Fruit fly (Drosophila melanogaster) whole organism, pupa: ENCODE results near the gene Cpr76Bb.

ENCODE experiments used
- CG10348 ChIP-seq: fragments of 200-800 bp; sonication (Bioruptor generic); IDR thresholded peaks from 2 replicates; pipeline ENCODE4 v1.3.6; 2022; ENCODE audit warnings: missing biosample characterization, missing genetic modification characterization
- CG12605 ChIP-seq: fragments of 200-800 bp; sonication (Bioruptor generic); IDR thresholded peaks from 2 replicates; pipeline ENCODE4 v1.3.6; 2022; ENCODE audit warnings: missing biosample characterization, missing genetic modification characterization
- CG13204 ChIP-seq: fragments of 200-800 bp; sonication (Bioruptor generic); optimal IDR thresholded peaks from 2 replicates; lab custom pipeline; 2018; ENCODE audit warnings: missing biosample characterization, mild to moderate bottlenecking, missing genetic modification characterization, moderate library complexity
- CG14655 ChIP-seq: fragments of 200-800 bp; sonication (Bioruptor generic); optimal IDR thresholded peaks from 3 replicates; lab custom pipeline; 2017; ENCODE audit warnings: mild to moderate bottlenecking, missing biosample characterization, missing genetic modification reagents, missing genetic modification characterization
- CG15710 ChIP-seq: fragments of 200-800 bp; sonication (Bioruptor generic); optimal IDR thresholded peaks from 2 replicates; lab custom pipeline; 2018; ENCODE audit warnings: missing biosample characterization, mild to moderate bottlenecking, missing genetic modification characterization, moderate library complexity
- CG17806 ChIP-seq: fragments of 200-800 bp; sonication (Bioruptor generic); optimal IDR thresholded peaks from 2 replicates; lab custom pipeline; 2018; ENCODE audit warnings: missing biosample characterization, mild to moderate bottlenecking, missing genetic modification characterization, moderate library complexity
- CG32121 ChIP-seq: fragments of 200-800 bp; sonication (Bioruptor generic); IDR thresholded peaks from 2 replicates; pipeline ENCODE4 v1.3.6; 2022; ENCODE audit warnings: missing biosample characterization, missing genetic modification characterization
- CG34367 ChIP-seq: fragments of 200-800 bp; sonication (Bioruptor generic); optimal IDR thresholded peaks from 2 replicates; lab custom pipeline; 2018; ENCODE audit warnings: missing biosample characterization, mild to moderate bottlenecking, missing genetic modification characterization
- CG4496 ChIP-seq: fragments of 200-800 bp; sonication (Bioruptor generic); IDR thresholded peaks from 3 replicates; pipeline ENCODE4 v1.3.6; 2022; ENCODE audit warnings: missing biosample characterization, missing genetic modification characterization
- CG8159 ChIP-seq: fragments of 200-800 bp; sonication (Bioruptor generic); optimal IDR thresholded peaks from 3 replicates; lab custom pipeline; 2018; ENCODE audit warnings: missing biosample characterization, mild to moderate bottlenecking, missing genetic modification characterization, moderate library complexity
- CG8301 ChIP-seq: fragments of 200-800 bp; sonication (Bioruptor generic); optimal IDR thresholded peaks from 2 replicates; lab custom pipeline; 2018; ENCODE audit warnings: missing biosample characterization, mild to moderate bottlenecking, missing genetic modification characterization
- CG9948 ChIP-seq: fragments of 200-800 bp; sonication (Bioruptor generic); optimal IDR thresholded peaks from 2 replicates; lab custom pipeline; 2018; ENCODE audit warnings: missing biosample characterization, mild to moderate bottlenecking, missing genetic modification characterization, moderate library complexity
- D1 ChIP-seq: fragments of 200-800 bp; sonication (Bioruptor generic); optimal IDR thresholded peaks from 2 replicates; lab custom pipeline; 2018; ENCODE audit warnings: missing biosample characterization, mild to moderate bottlenecking, missing genetic modification characterization, moderate library complexity
- EcR ChIP-seq: fragments of 200-800 bp; sonication (Bioruptor generic); optimal IDR thresholded peaks from 3 replicates; lab custom pipeline; 2019; ENCODE audit warnings: missing biosample characterization, missing genetic modification characterization, mild to moderate bottlenecking, moderate library complexity, missing genetic modification reagents
- Ets98B ChIP-seq: fragments of 200-800 bp; sonication (Bioruptor generic); IDR thresholded peaks from 2 replicates; pipeline ENCODE4 v1.3.6; 2022; ENCODE audit warnings: missing biosample characterization, missing genetic modification characterization
- Pif1A ChIP-seq: fragments of 200-800 bp; sonication (Bioruptor generic); optimal IDR thresholded peaks from 3 replicates; lab custom pipeline; 2016; ENCODE audit warnings: missing biosample characterization, missing genetic modification characterization
- Pif1B ChIP-seq: fragments of 200-800 bp; sonication (Bioruptor generic); optimal IDR thresholded peaks from 3 replicates; lab custom pipeline; 2016; ENCODE audit warnings: missing biosample characterization, missing genetic modification characterization
- Snoo ChIP-seq: fragments of 200-800 bp; sonication (Bioruptor generic); optimal IDR thresholded peaks from 3 replicates; lab custom pipeline; 2017; ENCODE audit warnings: missing biosample characterization, mild to moderate bottlenecking, missing genetic modification characterization, inconsistent platforms
- fd96Ca ChIP-seq: fragments of 200-800 bp; sonication (Bioruptor generic); IDR thresholded peaks from 3 replicates; pipeline ENCODE4 v1.3.6; 2022; ENCODE audit warnings: missing biosample characterization, missing genetic modification characterization
- gl ChIP-seq: fragments of 200-800 bp; sonication (Bioruptor generic); optimal IDR thresholded peaks from 2 replicates; lab custom pipeline; 2018; ENCODE audit warnings: missing biosample characterization, mild to moderate bottlenecking, missing genetic modification characterization
- rn ChIP-seq: fragments of 200-800 bp; sonication (Bioruptor generic); IDR thresholded peaks from 2 replicates; pipeline ENCODE4 v1.3.6; 2022; ENCODE audit warnings: missing biosample characterization, missing genetic modification characterization

Gene Cpr76Bb

DNA sequence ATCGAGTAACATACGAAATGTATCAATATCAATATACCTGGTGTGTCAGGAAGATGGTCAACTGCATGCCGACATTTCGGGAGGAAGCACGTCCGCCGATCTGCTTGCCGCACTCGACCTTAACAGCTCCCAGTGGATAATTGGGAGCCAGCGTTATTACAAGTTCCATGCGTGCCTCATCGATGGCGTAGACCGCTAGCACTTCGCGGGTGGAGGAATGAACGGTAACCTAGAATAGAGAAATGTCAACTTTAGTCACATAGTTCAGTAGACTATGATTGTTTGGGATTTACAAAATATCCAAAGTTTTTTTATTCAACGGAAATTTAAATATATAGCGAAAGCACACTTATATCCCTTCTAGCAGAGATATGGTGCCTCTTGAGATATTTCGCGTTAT, 25.4 kb downstream of the Cpr76Bb start, which contains the start of the genes CG46435 and Rcd7:
Gene CG46435, plus strand, starts transcription at position 301 of the 400 bp plus-strand sequence.
Gene Rcd7, plus strand, starts transcription at position 301 of the 400 bp plus-strand sequence.
- TF ChIP-seq Snoo (tag; lab: Kevin White, UChicago) = no peak
- no peak for TF ChIP-seq CG17806 (tag; lab: Kevin White, UChicago)
- TF ChIP-seq CG15710 (tag; lab: Kevin White, UChicago) = no peak
- no peak for TF ChIP-seq fd96Ca (GFP tag; lab: Robert Waterston, UW)
- no peak for TF ChIP-seq CG13204 (GFP tag; lab: Kevin White, UChicago)
- TF ChIP-seq CG9948 (tag; lab: Kevin White, UChicago) = no peak
- TF ChIP-seq Pif1B = no peak
- no peak for TF ChIP-seq CG4496
- no peak for TF ChIP-seq CG10348 (GFP tag; lab: Robert Waterston, UW)
- no peak for TF ChIP-seq gl (tag; lab: Kevin White, UChicago)
- no peak for TF ChIP-seq rn (GFP tag; lab: Robert Waterston, UW)
- no peak for TF ChIP-seq Ets98B (GFP tag; lab: Robert Waterston, UW)
- TF ChIP-seq CG34367 (tag; lab: Kevin White, UChicago) = no peak
- TF ChIP-seq EcR (GFP tag; lab: Kevin White, UChicago) = no peak
- no peak for TF ChIP-seq D1
- no peak for TF ChIP-seq CG12605
- no peak for TF ChIP-seq CG32121 (GFP tag; lab: Robert Waterston, UW)
- TF ChIP-seq CG8301 = no peak

DNA sequence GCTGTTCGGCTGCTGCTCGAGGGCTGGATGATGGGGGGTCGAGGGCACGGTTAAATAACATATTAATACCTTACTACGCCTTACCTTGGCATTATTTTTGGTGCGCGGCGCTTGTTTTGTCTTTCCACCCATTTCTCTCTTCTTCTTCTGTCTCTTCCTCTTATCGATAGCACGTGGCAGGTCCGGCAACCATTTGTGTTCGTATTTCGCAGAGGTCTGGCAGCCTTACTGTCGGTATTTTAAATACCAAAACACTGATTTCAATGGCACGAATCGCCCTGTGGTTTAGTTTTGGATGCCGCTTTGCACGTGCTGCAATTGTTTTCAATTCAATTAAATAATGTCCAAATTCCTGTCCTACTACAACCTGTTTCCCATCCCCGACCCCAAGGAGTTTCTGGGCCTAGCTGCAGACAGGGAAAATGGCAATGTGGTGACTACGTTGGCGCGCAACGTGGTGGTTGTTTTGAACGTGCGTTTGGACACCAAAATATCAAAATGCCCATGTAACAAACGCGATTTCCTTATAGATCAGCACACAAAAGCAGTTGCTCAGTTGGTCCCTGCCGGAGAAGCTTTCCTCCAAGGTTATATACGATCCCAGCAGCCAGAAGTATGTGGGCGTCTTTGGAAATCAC, 32.8 kb downstream of the Cpr76Bb start, which contains the start of the genes Ltn1 and CG9300:
Gene Ltn1, minus strand, starts transcription at position 155 of the 638 bp plus-strand sequence.
Gene CG9300, plus strand, starts transcription at position 285 of the 638 bp plus-strand sequence.
- TF ChIP-seq rn (GFP tag; lab: Robert Waterston, UW) (no peak), Pif1B (no peak), CG4496 (0 out of 3 replicates have a peak, but pooled peaks have one; percentile 11), Ets98B (GFP tag; lab: Robert Waterston, UW) (peak; percentile 17; the same call in 1 of the 2 replicates), CG12605 (no peak), CG15710 (tag; lab: Kevin White, UChicago) (no peak), CG32121 (GFP tag; lab: Robert Waterston, UW) (peak; percentile 31; the same call in 1 of the 2 replicates)
- TF ChIP-seq, all 21 proteins: peak for 3

DNA sequence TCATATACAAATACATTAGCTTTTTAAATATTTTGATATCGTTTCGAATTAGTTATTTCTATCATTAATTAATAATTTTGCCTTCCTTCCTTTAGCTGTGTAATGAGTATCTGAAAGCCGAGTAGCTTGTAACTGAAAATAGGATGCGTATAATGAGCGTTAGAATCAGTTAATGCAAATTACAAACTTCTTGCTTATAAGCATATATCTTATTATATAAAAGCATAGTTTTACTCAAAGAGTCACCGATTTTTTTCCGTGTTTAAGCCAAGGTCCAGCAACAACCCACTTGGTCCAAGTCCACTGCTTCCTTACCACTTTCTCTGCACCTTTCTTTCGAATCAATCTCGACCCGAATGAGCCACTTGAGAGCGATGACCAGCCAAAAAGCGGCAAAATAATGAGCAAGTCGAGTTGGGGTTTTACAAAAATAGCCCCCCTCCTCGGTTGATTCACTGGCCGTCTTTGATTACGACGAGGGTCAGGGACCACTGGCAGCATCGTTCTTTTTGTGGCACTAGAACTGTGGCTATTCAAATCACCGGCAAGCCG, 36.5 kb downstream of the Cpr76Bb start:
- TF ChIP-seq gl (tag; lab: Kevin White, UChicago) = no peak
- peak; percentile 48 for TF ChIP-seq EcR (GFP tag; lab: Kevin White, UChicago)

DNA sequence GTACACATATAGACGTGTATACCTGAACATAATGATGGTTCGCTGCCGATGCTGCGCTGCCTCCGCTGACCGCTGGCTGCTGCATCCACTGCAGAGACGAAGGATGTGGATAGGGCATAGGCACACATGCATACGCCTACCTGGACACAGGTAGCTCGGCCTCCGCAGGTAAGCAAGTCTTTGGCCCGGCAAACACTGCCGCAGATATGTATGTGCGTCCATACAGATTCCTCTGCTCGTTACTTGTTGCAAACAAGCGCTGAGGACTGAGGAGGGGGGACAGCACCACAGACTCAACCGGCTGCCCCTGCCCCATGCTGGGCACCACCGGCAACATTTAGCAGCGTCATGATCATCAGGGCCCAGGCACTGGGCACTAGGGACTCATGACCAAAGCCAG, 37.3 kb downstream of the Cpr76Bb start:
- TF ChIP-seq CG13204 (GFP tag; lab: Kevin White, UChicago) (no peak), D1 (no peak), Ets98B (GFP tag; lab: Robert Waterston, UW) (no peak), Snoo (tag; lab: Kevin White, UChicago) (no peak), Pif1A (GFP tag; lab: Kevin White, UChicago) (no peak), Pif1B (no peak), rn (GFP tag; lab: Robert Waterston, UW) (no peak), CG34367 (tag; lab: Kevin White, UChicago) (no peak), CG15710 (tag; lab: Kevin White, UChicago) (no peak), gl (tag; lab: Kevin White, UChicago) (no peak), EcR (GFP tag; lab: Kevin White, UChicago) (peak; percentile 44), CG4496 (0 out of 3 replicates have a peak, but pooled peaks have one; percentile 15), CG8159 (no peak), fd96Ca (GFP tag; lab: Robert Waterston, UW) (peak; percentile 50; the same call in 1 of the 3 replicates), CG9948 (tag; lab: Kevin White, UChicago) (no peak)

DNA sequence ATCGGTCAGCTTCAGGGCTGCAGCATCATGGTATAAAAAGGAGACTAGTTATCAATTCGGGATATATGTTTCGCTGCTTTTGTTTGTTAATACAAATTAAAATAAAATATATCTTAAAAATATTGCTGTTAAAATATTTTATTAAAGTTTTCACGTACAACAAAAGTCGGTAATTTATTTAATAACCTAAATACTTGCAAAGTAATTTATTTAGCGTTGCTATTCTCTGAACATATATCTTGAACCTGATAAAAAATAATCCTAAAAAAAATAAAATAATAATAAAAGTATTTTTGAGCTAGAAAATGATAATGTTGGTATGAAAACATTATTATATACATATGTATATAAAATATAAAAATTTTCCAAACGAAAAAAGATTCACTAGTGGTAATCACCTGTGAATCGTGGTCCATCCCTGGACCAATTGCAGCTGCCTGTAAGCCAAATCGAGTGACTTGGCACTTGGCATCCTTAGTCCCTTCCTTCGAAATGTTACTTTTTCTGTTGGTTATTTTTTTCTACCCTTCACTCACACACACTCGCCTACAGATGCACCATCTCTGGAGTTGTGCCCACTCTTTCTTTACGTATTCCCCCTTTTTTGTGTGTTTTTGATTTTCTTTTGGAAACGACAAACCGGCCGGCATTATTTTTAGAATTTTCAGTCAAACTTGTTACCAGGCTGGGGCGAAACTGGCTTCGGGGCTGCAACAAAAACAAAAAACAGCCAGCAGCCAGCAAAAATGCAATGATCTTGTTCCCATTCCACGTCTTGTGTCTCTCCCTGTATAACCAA, 37.9 kb downstream of the Cpr76Bb start:
- TF ChIP-seq CG4496 (no peak), rn (GFP tag; lab: Robert Waterston, UW) (no peak), CG32121 (GFP tag; lab: Robert Waterston, UW) (no peak), CG8301 (peak; percentile 14), Pif1B (no peak), EcR (GFP tag; lab: Kevin White, UChicago) (peak; percentile 74), CG9948 (tag; lab: Kevin White, UChicago) (peak; percentile 84), CG17806 (tag; lab: Kevin White, UChicago) (peak; percentile 67), Ets98B (GFP tag; lab: Robert Waterston, UW) (no peak), CG15710 (tag; lab: Kevin White, UChicago) (peak; percentile 83), CG34367 (tag; lab: Kevin White, UChicago) (peak; percentile 40), CG13204 (GFP tag; lab: Kevin White, UChicago) (no peak), Snoo (tag; lab: Kevin White, UChicago) (peak; percentile 59), CG10348 (GFP tag; lab: Robert Waterston, UW) (no peak), Pif1A (GFP tag; lab: Kevin White, UChicago) (no peak), D1 (peak; percentile 79), fd96Ca (GFP tag; lab: Robert Waterston, UW) (no peak), CG14655 (GFP tag; lab: Kevin White, UChicago) (peak; percentile 78), gl (tag; lab: Kevin White, UChicago) (peak; percentile 81), CG12605 (no peak), CG8159 (peak; percentile 91)
